Worm (Caenorhabditis elegans) whole organism, L4/young adult: ENCODE data around the gene C08E8.5.

ENCODE experiments used
- dao-5 ChIP-seq: sonication (generic microtip); optimal IDR thresholded peaks from 2 replicates; lab custom pipeline; 2016; ENCODE audit warnings: missing genotype, missing genetic modification characterization, moderate library complexity, missing compliant biosample characterization
- him-1 ChIP-seq: sonication (generic microtip); optimal IDR thresholded peaks from 2 replicates; lab custom pipeline; 2016; ENCODE audit warnings: missing genotype, missing genetic modification reagents, missing genetic modification characterization, missing compliant biosample characterization

- TF ChIP-seq him-1 = no peak
- TF ChIP-seq dao-5 (tag; lab: Kevin White, UChicago) = no peak
These were observed 4.8 kb upstream of the C08E8.5 start, which contains the start of gene C08E8.9 for ce11 chrV:18364558-18364957.
